Fruit fly (Drosophila melanogaster) whole organism, embryonic: Measurements from ENCODE around the gene CG17028.

Experiments
- BtbVII ChIP-seq: fragments of 200-800 bp; sonication (Bioruptor generic); optimal IDR thresholded peaks from 3 replicates; lab custom pipeline; 2017; ENCODE audit warnings: missing biosample characterization, mild to moderate bottlenecking, missing genetic modification characterization
- CG10959 ChIP-seq: fragments of 200-800 bp; sonication (Bioruptor generic); IDR thresholded peaks from 2 replicates; pipeline ENCODE4 v1.3.6; 2022; ENCODE audit warnings: missing biosample characterization, missing genetic modification characterization
- CG11456 ChIP-seq: fragments of 200-800 bp; sonication (Bioruptor generic); IDR thresholded peaks from 3 replicates; pipeline ENCODE4 v1.3.6; 2022; ENCODE audit warnings: missing biosample characterization, missing genetic modification characterization
- CG11696 ChIP-seq: fragments of 200-800 bp; sonication (Bioruptor generic); IDR thresholded peaks from 2 replicates; pipeline ENCODE4 v1.3.6; 2022; ENCODE audit warnings: missing biosample characterization, missing genetic modification characterization
- CG12155 ChIP-seq: fragments of 200-800 bp; sonication (Bioruptor generic); optimal IDR thresholded peaks from 3 replicates; lab custom pipeline; 2016; ENCODE audit warnings: missing biosample characterization, missing genetic modification characterization
- CG13894 ChIP-seq: fragments of 200-800 bp; sonication (Bioruptor generic); optimal IDR thresholded peaks from 3 replicates; lab custom pipeline; 2018; ENCODE audit warnings: missing biosample characterization, mild to moderate bottlenecking, missing genetic modification characterization, moderate library complexity
- CG14965 ChIP-seq: fragments of 200-800 bp; sonication (Bioruptor generic); optimal IDR thresholded peaks from 2 replicates; lab custom pipeline; 2016; ENCODE audit warnings: missing biosample characterization, missing genetic modification characterization, borderline replicate concordance
- CG15073 ChIP-seq: fragments of 200-800 bp; sonication (Bioruptor generic); optimal IDR thresholded peaks from 2 replicates; lab custom pipeline; 2016; ENCODE audit warnings: missing biosample characterization, missing genetic modification characterization
- CG17361 ChIP-seq: fragments of 200-800 bp; sonication (Bioruptor generic); IDR thresholded peaks from 3 replicates; pipeline ENCODE4 v1.3.6; 2022; ENCODE audit warnings: missing biosample characterization, missing genetic modification characterization
- CG31365 ChIP-seq: fragments of 200-800 bp; sonication (Bioruptor generic); optimal IDR thresholded peaks from 2 replicates; lab custom pipeline; 2018; ENCODE audit warnings: missing biosample characterization, mild to moderate bottlenecking, missing genetic modification characterization
- CG31388 ChIP-seq: fragments of 200-800 bp; sonication (Bioruptor generic); optimal IDR thresholded peaks from 2 replicates; lab custom pipeline; 2016; ENCODE audit warnings: missing biosample characterization, missing genetic modification characterization
- CG32532 ChIP-seq: fragments of 200-800 bp; sonication (Bioruptor generic); IDR thresholded peaks from 2 replicates; pipeline ENCODE4 v1.3.6; 2022; ENCODE audit warnings: missing biosample characterization, missing genetic modification characterization
- CG33557 ChIP-seq: fragments of 200-800 bp; sonication (Bioruptor generic); optimal IDR thresholded peaks from 2 replicates; lab custom pipeline; 2019; ENCODE audit warnings: missing biosample characterization, mild to moderate bottlenecking, missing genetic modification characterization, moderate library complexity
- CG7271 ChIP-seq: fragments of 200-800 bp; sonication (Bioruptor generic); optimal IDR thresholded peaks from 2 replicates; lab custom pipeline; 2018; ENCODE audit warnings: missing biosample characterization, mild to moderate bottlenecking, missing genetic modification characterization, moderate library complexity
- CG7963 ChIP-seq: fragments of 200-800 bp; sonication (Bioruptor generic); IDR thresholded peaks from 3 replicates; pipeline ENCODE4 v1.3.6; 2022; ENCODE audit warnings: missing biosample characterization, missing genetic modification characterization; ENCODE audit not compliant: partially characterized antibody
- CG8290 ChIP-seq, 3 experiments: fragments of 200-800 bp; sonication (Bioruptor generic); optimal IDR thresholded peaks; 2 replicates each; lab custom pipeline; 2016 to 2019; ENCODE audit warnings: missing biosample characterization in 3 of 3, missing genetic modification characterization in 3 of 3, mild to moderate bottlenecking in 2 of 3, moderate library complexity in 1 of 3
- CG8478 ChIP-seq: fragments of >200 bp; optimal IDR thresholded peaks from 2 replicates; lab custom pipeline; 2018
- CG9437 ChIP-seq: fragments of 200-800 bp; sonication (Bioruptor generic); optimal IDR thresholded peaks from 2 replicates; lab custom pipeline; 2018; ENCODE audit warnings: missing biosample characterization, mild to moderate bottlenecking, missing genetic modification characterization
- CG9876 ChIP-seq: fragments of 200-800 bp; sonication (Bioruptor generic); optimal IDR thresholded peaks from 2 replicates; lab custom pipeline; 2016; ENCODE audit warnings: missing biosample characterization, missing genetic modification characterization
- D19A ChIP-seq: fragments of 200-800 bp; optimal IDR thresholded peaks from 3 replicates; lab custom pipeline; 2019; ENCODE audit warnings: missing biosample characterization, mild to moderate bottlenecking, missing genetic modification characterization, moderate library complexity
- H15 ChIP-seq: fragments of 200-800 bp; sonication (Bioruptor generic); IDR thresholded peaks from 3 replicates; pipeline ENCODE4 v1.3.6; 2022; ENCODE audit warnings: missing biosample characterization, missing genetic modification characterization
- HLH4C ChIP-seq: fragments of 200-800 bp; sonication (Bioruptor generic); IDR thresholded peaks from 3 replicates; pipeline ENCODE4 v1.3.6; 2022; ENCODE audit warnings: missing biosample characterization, missing genetic modification characterization; ENCODE audit not compliant: partially characterized antibody
- HLHmδ ChIP-seq: fragments of 200-800 bp; sonication (Bioruptor generic); optimal IDR thresholded peaks from 2 replicates; lab custom pipeline; 2018; ENCODE audit warnings: missing biosample characterization, mild to moderate bottlenecking, missing genetic modification characterization, moderate library complexity
- Hmr ChIP-seq: fragments of 200-800 bp; sonication (Bioruptor generic); optimal IDR thresholded peaks from 3 replicates; lab custom pipeline; 2017; ENCODE audit warnings: mild to moderate bottlenecking, missing biosample characterization, missing genetic modification reagents, missing genetic modification characterization
- Nf-YB ChIP-seq: fragments of 200-800 bp; sonication (Bioruptor generic); optimal IDR thresholded peaks from 3 replicates; lab custom pipeline; 2019; ENCODE audit warnings: missing biosample characterization, mild to moderate bottlenecking, missing genetic modification characterization, moderate library complexity
- Nf-YC ChIP-seq: fragments of 200-800 bp; optimal IDR thresholded peaks from 3 replicates; lab custom pipeline; 2019; ENCODE audit warnings: missing biosample characterization, mild to moderate bottlenecking, missing genetic modification characterization, moderate library complexity
- Rfx ChIP-seq: fragments of 200-800 bp; sonication (Bioruptor generic); IDR thresholded peaks from 2 replicates; pipeline ENCODE4 v1.3.6; 2022; ENCODE audit warnings: missing biosample characterization, missing genetic modification characterization
- Scr ChIP-seq: fragments of 200-800 bp; sonication (Bioruptor generic); IDR thresholded peaks from 2 replicates; pipeline ENCODE4 v1.3.6; 2022; ENCODE audit warnings: missing biosample characterization, missing genetic modification characterization; ENCODE audit not compliant: partially characterized antibody
- ap ChIP-seq: fragments of 200-800 bp; sonication (Bioruptor generic); IDR thresholded peaks from 2 replicates; pipeline ENCODE4 v1.3.6; 2022; ENCODE audit warnings: missing biosample characterization, missing genetic modification characterization
- ato ChIP-seq: fragments of 200-800 bp; sonication (Bioruptor generic); IDR thresholded peaks from 2 replicates; pipeline ENCODE4 v1.3.6; 2022; ENCODE audit warnings: missing biosample characterization, missing genetic modification characterization; ENCODE audit not compliant: partially characterized antibody
- crc ChIP-seq: fragments of 200-800 bp; sonication (Bioruptor generic); optimal IDR thresholded peaks from 2 replicates; lab custom pipeline; 2016; ENCODE audit warnings: missing biosample characterization, missing genetic modification characterization
- da ChIP-seq: fragments of 200-800 bp; sonication (Bioruptor generic); optimal IDR thresholded peaks from 2 replicates; lab custom pipeline; 2016; ENCODE audit warnings: missing biosample characterization, missing genetic modification characterization
- gce ChIP-seq: fragments of 200-800 bp; sonication (Bioruptor generic); IDR thresholded peaks from 3 replicates; pipeline ENCODE4 v1.3.6; 2022; ENCODE audit warnings: missing biosample characterization, missing genetic modification characterization
- grn ChIP-seq: fragments of 200-800 bp; sonication (Bioruptor generic); optimal IDR thresholded peaks from 3 replicates; lab custom pipeline; 2017; ENCODE audit warnings: missing biosample characterization, missing genetic modification characterization
- otp ChIP-seq: fragments of 200-800 bp; sonication (Bioruptor generic); IDR thresholded peaks from 3 replicates; pipeline ENCODE4, ENCODE4 v1.3.6; 2022; ENCODE audit warnings: missing biosample characterization, missing genetic modification characterization
- pfk ChIP-seq: fragments of 200-800 bp; sonication (Bioruptor generic); optimal IDR thresholded peaks from 2 replicates; lab custom pipeline; 2018; ENCODE audit warnings: missing biosample characterization, mild to moderate bottlenecking, missing genetic modification characterization, moderate library complexity
- sima ChIP-seq: fragments of 200-800 bp; sonication (Bioruptor generic); optimal IDR thresholded peaks from 2 replicates; lab custom pipeline; 2016; ENCODE audit warnings: missing biosample characterization, missing genetic modification characterization
- vvl ChIP-seq: fragments of 200-800 bp; sonication (Bioruptor generic); IDR thresholded peaks from 2 replicates; pipeline ENCODE4 v1.3.6; 2022; ENCODE audit warnings: missing biosample characterization, missing genetic modification characterization
- zfh2 ChIP-seq: fragments of 200-800 bp; sonication (Bioruptor generic); optimal IDR thresholded peaks from 2 replicates; lab custom pipeline; 2016; ENCODE audit warnings: missing biosample characterization, missing genetic modification characterization

Gene CG17028

dm6 chr3L:15958612-15959315 lies 19.6 kb upstream of the CG17028 start, which contains the start of gene CG17032 (continued):
- no peak for TF ChIP-seq CG8290 (GFP tag; optimal IDR thresholded peaks at IDR 0.05; lab: Kevin White, UChicago)
- TF ChIP-seq CG8290 (tag; optimal IDR thresholded peaks at IDR 0.05; lab: Kevin White, UChicago) = no peak
- no peak for TF ChIP-seq CG17361
- TF ChIP-seq pfk (GFP tag; lab: Kevin White, UChicago) = no peak
- no peak for TF ChIP-seq zfh2 (GFP tag; lab: Kevin White, UChicago)
- TF ChIP-seq CG11456 (GFP tag; lab: Robert Waterston, UW) = 0 out of 3 replicates have a peak, but pooled peaks have one; percentile 57
- TF ChIP-seq CG14965 (GFP tag; lab: Kevin White, UChicago) = no peak
- TF ChIP-seq CG31388 (GFP tag; lab: Kevin White, UChicago) = no peak
- TF ChIP-seq CG12155 (GFP tag; lab: Kevin White, UChicago) = no peak
- no peak for TF ChIP-seq ap (GFP tag; lab: Robert Waterston, UW)
- no peak for TF ChIP-seq crc (GFP tag; lab: Kevin White, UChicago)
- TF ChIP-seq CG8478 = no peak
- no peak for TF ChIP-seq D19A (tag; lab: Kevin White, UChicago)
- TF ChIP-seq gce (GFP tag; lab: Robert Waterston, UW) = no peak
- no peak for TF ChIP-seq ato (GFP tag; lab: Robert Waterston, UW)
- no peak for TF ChIP-seq sima (GFP tag; lab: Kevin White, UChicago)
- TF ChIP-seq CG31365 (tag; lab: Kevin White, UChicago) = no peak
- no peak for TF ChIP-seq CG11696 (GFP tag; lab: Robert Waterston, UW)
- TF ChIP-seq Nf-YC (tag; lab: Kevin White, UChicago) = no peak
- peak; percentile 34 for TF ChIP-seq BtbVII (GFP tag; lab: Kevin White, UChicago)
- no peak for TF ChIP-seq CG33557 (GFP tag; lab: Kevin White, UChicago)
- TF ChIP-seq otp (GFP tag; lab: Robert Waterston, UW) = peak; percentile 63; the same call in 2 of the 3 replicates
- TF ChIP-seq CG13894 (tag; lab: Kevin White, UChicago) = peak; percentile 90
- no peak for TF ChIP-seq Rfx (GFP tag; lab: Robert Waterston, UW)
- no peak for TF ChIP-seq da
- TF ChIP-seq CG32532 (GFP tag; lab: Robert Waterston, UW) = no peak
- TF ChIP-seq CG9437 (GFP tag; lab: Kevin White, UChicago) = no peak
- TF ChIP-seq HLHmδ (GFP tag; lab: Kevin White, UChicago) = peak; percentile 15
- no peak for TF ChIP-seq CG7963 (GFP tag; lab: Robert Waterston, UW)
- TF ChIP-seq CG15073 (GFP tag; lab: Kevin White, UChicago) = no peak
- TF ChIP-seq Nf-YB (GFP tag; lab: Kevin White, UChicago) = no peak
- TF ChIP-seq CG10959 (GFP tag; lab: Robert Waterston, UW) = no peak
- TF ChIP-seq H15 (GFP tag; lab: Robert Waterston, UW) = no peak
- TF ChIP-seq grn = no peak
- TF ChIP-seq Scr = no peak
- TF ChIP-seq HLH4C (GFP tag; lab: Robert Waterston, UW) = no peak
- peak; percentile 75 for TF ChIP-seq vvl (GFP tag; lab: Robert Waterston, UW)
- TF ChIP-seq CG7271 (tag; lab: Kevin White, UChicago) = no peak
- TF ChIP-seq CG9876 (GFP tag; lab: Kevin White, UChicago) = no peak
- TF ChIP-seq Hmr (GFP tag; lab: Kevin White, UChicago) = no peak
